Fruit fly (Drosophila melanogaster) whole organism, embryonic: ENCODE measurements around the gene UbcE2H.
A peak's percentile ranks its signal among the peaks of the same experiment; 100 is the strongest.

Source experiments
- Antp ChIP-seq: fragments of 200-800 bp; sonication (Bioruptor generic); optimal IDR thresholded peaks from 3 replicates; lab custom pipeline; 2016; ENCODE audit warnings: missing biosample characterization, missing genetic modification characterization
- BtbVII ChIP-seq: fragments of 200-800 bp; sonication (Bioruptor generic); optimal IDR thresholded peaks from 3 replicates; lab custom pipeline; 2017; ENCODE audit warnings: missing biosample characterization, mild to moderate bottlenecking, missing genetic modification characterization
- C15 ChIP-seq: fragments of 200-800 bp; sonication (Bioruptor generic); IDR thresholded peaks from 3 replicates; pipeline ENCODE4 v1.3.6; 2022; ENCODE audit warnings: missing biosample characterization, missing genetic modification characterization
- CG12299 ChIP-seq: fragments of 200-800 bp; sonication (Bioruptor generic); optimal IDR thresholded peaks from 2 replicates; lab custom pipeline; 2018; ENCODE audit warnings: missing biosample characterization, mild to moderate bottlenecking, missing genetic modification characterization
- CG15479 ChIP-seq: fragments of 200-800 bp; sonication (Bioruptor generic); optimal IDR thresholded peaks from 3 replicates; lab custom pipeline; 2019; ENCODE audit warnings: missing biosample characterization, mild to moderate bottlenecking, missing genetic modification characterization, moderate library complexity
- CG16813 ChIP-seq: fragments of 200-800 bp; sonication (Bioruptor generic); IDR thresholded peaks from 3 replicates; pipeline ENCODE4 v1.3.6; 2022; ENCODE audit warnings: missing biosample characterization, missing genetic modification characterization; ENCODE audit not compliant: partially characterized antibody
- CG16815 ChIP-seq: fragments of 200-800 bp; sonication (Bioruptor generic); optimal IDR thresholded peaks from 3 replicates; lab custom pipeline; 2017; ENCODE audit warnings: missing biosample characterization, mild to moderate bottlenecking, missing genetic modification characterization
- CG17359 ChIP-seq: fragments of 200-800 bp; sonication (Bioruptor generic); optimal IDR thresholded peaks from 3 replicates; lab custom pipeline; 2018; ENCODE audit warnings: missing biosample characterization, mild to moderate bottlenecking, missing genetic modification characterization, moderate library complexity
- CG17802 ChIP-seq: fragments of 200-800 bp; sonication (Bioruptor generic); optimal IDR thresholded peaks from 2 replicates; lab custom pipeline; 2018; ENCODE audit warnings: missing biosample characterization, mild to moderate bottlenecking, missing genetic modification characterization, moderate library complexity
- CG18599 ChIP-seq: fragments of 200-800 bp; sonication (Bioruptor generic); optimal IDR thresholded peaks from 3 replicates; lab custom pipeline; 2017; ENCODE audit warnings: missing biosample characterization, missing genetic modification characterization, mild to moderate bottlenecking, moderate library complexity, missing genetic modification reagents
- CG3065 ChIP-seq: fragments of 200-800 bp; sonication (Bioruptor generic); optimal IDR thresholded peaks from 2 replicates; lab custom pipeline; 2016; ENCODE audit warnings: missing biosample characterization, missing genetic modification characterization
- CG3281 ChIP-seq: fragments of 200-800 bp; sonication (Bioruptor generic); optimal IDR thresholded peaks from 3 replicates; lab custom pipeline; 2017; ENCODE audit warnings: missing biosample characterization, mild to moderate bottlenecking, missing genetic modification characterization
- CG34422 ChIP-seq: fragments of 200-800 bp; sonication (Bioruptor generic); IDR thresholded peaks from 3 replicates; pipeline ENCODE4 v1.3.6; 2022; ENCODE audit warnings: missing biosample characterization, missing genetic modification characterization
- CG6654 ChIP-seq: fragments of 200-800 bp; sonication (Bioruptor generic); optimal IDR thresholded peaks from 2 replicates; lab custom pipeline; 2017; ENCODE audit warnings: missing biosample characterization, mild to moderate bottlenecking, missing genetic modification characterization
- CG7271 ChIP-seq: fragments of 200-800 bp; sonication (Bioruptor generic); optimal IDR thresholded peaks from 2 replicates; lab custom pipeline; 2018; ENCODE audit warnings: missing biosample characterization, mild to moderate bottlenecking, missing genetic modification characterization, moderate library complexity
- CG7963 ChIP-seq: fragments of 200-800 bp; sonication (Bioruptor generic); IDR thresholded peaks from 3 replicates; pipeline ENCODE4 v1.3.6; 2022; ENCODE audit warnings: missing biosample characterization, missing genetic modification characterization; ENCODE audit not compliant: partially characterized antibody
- CG9215 ChIP-seq: fragments of 200-800 bp; sonication (Bioruptor generic); IDR thresholded peaks from 2 replicates; pipeline ENCODE4 v1.3.6; 2022; ENCODE audit warnings: missing biosample characterization, missing genetic modification characterization
- CrebB ChIP-seq: fragments of 200-800 bp; sonication (Bioruptor generic); optimal IDR thresholded peaks from 3 replicates; lab custom pipeline; 2018; ENCODE audit warnings: missing biosample characterization, mild to moderate bottlenecking, missing genetic modification characterization
- Dp ChIP-seq: fragments of 200-800 bp; sonication (Bioruptor generic); optimal IDR thresholded peaks from 2 replicates; lab custom pipeline; 2018; ENCODE audit warnings: missing biosample characterization, mild to moderate bottlenecking, missing genetic modification characterization, moderate library complexity
- Drgx ChIP-seq: fragments of 200-800 bp; sonication (Bioruptor generic); IDR thresholded peaks from 2 replicates; pipeline ENCODE4 v1.3.6; 2022; ENCODE audit warnings: missing biosample characterization, missing genetic modification characterization
- E2f2 ChIP-seq: fragments of 200-800 bp; sonication (Bioruptor generic); IDR thresholded peaks from 2 replicates; pipeline ENCODE4 v1.3.6; 2022; ENCODE audit warnings: missing biosample characterization, missing genetic modification characterization
- H2.0 ChIP-seq: fragments of 200-800 bp; sonication (Bioruptor generic); IDR thresholded peaks from 2 replicates; pipeline ENCODE4 v1.3.6; 2022; ENCODE audit warnings: missing biosample characterization, missing genetic modification characterization
- Hmx ChIP-seq: fragments of 200-800 bp; sonication (Bioruptor generic); optimal IDR thresholded peaks from 2 replicates; lab custom pipeline; 2016; ENCODE audit warnings: missing biosample characterization, missing genetic modification characterization
- Oaz ChIP-seq: fragments of 200-800 bp; sonication (Bioruptor generic); IDR thresholded peaks from 2 replicates; pipeline ENCODE4 v1.3.6; 2022; ENCODE audit warnings: missing biosample characterization, missing genetic modification characterization
- Oli ChIP-seq: fragments of 200-800 bp; sonication (Bioruptor generic); optimal IDR thresholded peaks from 2 replicates; lab custom pipeline; 2018; ENCODE audit warnings: missing biosample characterization, mild to moderate bottlenecking, missing genetic modification characterization, moderate library complexity
- Sox100B ChIP-seq: fragments of 200-800 bp; sonication (Bioruptor generic); optimal IDR thresholded peaks from 3 replicates; lab custom pipeline; 2018; ENCODE audit warnings: missing biosample characterization, mild to moderate bottlenecking, missing genetic modification characterization
- Taf1 ChIP-seq: fragments of 200-800 bp; sonication (Bioruptor generic); IDR thresholded peaks from 2 replicates; pipeline ENCODE4 v1.3.6; 2022; ENCODE audit warnings: missing biosample characterization, missing genetic modification characterization
- Trl ChIP-seq, 3 experiments: fragments of >200 bp in 2 of 3; fragments of 200-800 bp in 1 of 3; sonication (Bioruptor generic) in 1 of 3; optimal IDR thresholded peaks; 2 replicates in 1 of 3; 3 replicates in 2 of 3; lab custom pipeline; 2016 to 2017; ENCODE audit warnings: missing biosample characterization in 1 of 3, missing genetic modification characterization in 1 of 3
- bigmax ChIP-seq: fragments of 200-800 bp; sonication (Bioruptor generic); optimal IDR thresholded peaks from 2 replicates; lab custom pipeline; 2018; ENCODE audit warnings: missing biosample characterization, mild to moderate bottlenecking, missing genetic modification characterization
- chinmo ChIP-seq: fragments of 200-800 bp; sonication (Bioruptor generic); IDR thresholded peaks from 4 replicates; pipeline ENCODE4 v1.3.6; 2022; ENCODE audit warnings: missing biosample characterization, missing genetic modification characterization; ENCODE audit not compliant: partially characterized antibody
- croc ChIP-seq: fragments of 200-800 bp; sonication (Bioruptor generic); conservative IDR thresholded peaks from 3 replicates; pipeline ENCODE4 v1.3.6; 2022; ENCODE audit warnings: missing biosample characterization, missing genetic modification characterization
- cwo ChIP-seq: fragments of 200-800 bp; sonication (Bioruptor generic); optimal IDR thresholded peaks from 3 replicates; lab custom pipeline; 2017; ENCODE audit warnings: missing biosample characterization, missing genetic modification characterization, mild to moderate bottlenecking, moderate library complexity, missing genetic modification reagents
- da ChIP-seq: fragments of 200-800 bp; sonication (Bioruptor generic); optimal IDR thresholded peaks from 2 replicates; lab custom pipeline; 2016; ENCODE audit warnings: missing biosample characterization, missing genetic modification characterization
- dysf ChIP-seq: fragments of 200-800 bp; sonication (Bioruptor generic); IDR thresholded peaks from 3 replicates; pipeline ENCODE4 v1.3.6; 2022; ENCODE audit warnings: missing biosample characterization, missing genetic modification characterization
- ewg ChIP-seq: fragments of 200-800 bp; sonication (Bioruptor generic); optimal IDR thresholded peaks from 3 replicates; lab custom pipeline; 2017; ENCODE audit warnings: mild to moderate bottlenecking, missing biosample characterization, missing genetic modification reagents, missing genetic modification characterization
- hkb ChIP-seq, 2 experiments: fragments of 200-800 bp in 1 of 2; fragments of >200 bp in 1 of 2; sonication (Bioruptor generic) in 1 of 2; IDR thresholded peaks in 1 of 2; optimal IDR thresholded peaks in 1 of 2; 2 replicates each; pipeline versions ENCODE4 v1.3.6 to Lab custom; 2017 to 2022; ENCODE audit warnings: missing biosample characterization in 1 of 2, missing genetic modification characterization in 1 of 2
- hth ChIP-seq: fragments of >200 bp; optimal IDR thresholded peaks from 2 replicates; lab custom pipeline; 2017; ENCODE audit warnings: inconsistent platforms
- kay ChIP-seq: fragments of 200-800 bp; sonication (Bioruptor generic); optimal IDR thresholded peaks from 2 replicates; lab custom pipeline; 2016; ENCODE audit warnings: missing biosample characterization, missing genetic modification characterization
- klu ChIP-seq: fragments of 200-800 bp; sonication (Bioruptor generic); IDR thresholded peaks from 2 replicates; pipeline ENCODE4 v1.3.6; 2022; ENCODE audit warnings: missing biosample characterization, missing genetic modification characterization
- lmd ChIP-seq: fragments of 200-800 bp; sonication (Bioruptor generic); IDR thresholded peaks from 2 replicates; pipeline ENCODE4 v1.3.6; 2022; ENCODE audit warnings: missing biosample characterization, missing genetic modification characterization
- psq ChIP-seq: fragments of 200-800 bp; sonication (Bioruptor generic); optimal IDR thresholded peaks from 2 replicates; lab custom pipeline; 2017; ENCODE audit warnings: missing biosample characterization, missing genetic modification characterization
- row ChIP-seq: fragments of 200-800 bp; sonication (Bioruptor generic); IDR thresholded peaks from 3 replicates; pipeline ENCODE4 v1.3.6; 2022; ENCODE audit warnings: missing biosample characterization, missing genetic modification characterization
- salm ChIP-seq: fragments of 200-800 bp; sonication (Bioruptor generic); optimal IDR thresholded peaks from 2 replicates; lab custom pipeline; 2018; ENCODE audit warnings: missing biosample characterization, mild to moderate bottlenecking, missing genetic modification characterization
- seq ChIP-seq: fragments of 200-800 bp; sonication (Bioruptor generic); IDR thresholded peaks from 2 replicates; pipeline ENCODE4 v1.3.6; 2022; ENCODE audit warnings: missing biosample characterization, missing genetic modification characterization
- sim ChIP-seq: fragments of 200-800 bp; sonication (Bioruptor generic); IDR thresholded peaks from 2 replicates; pipeline ENCODE4 v1.3.6; 2022; ENCODE audit warnings: missing biosample characterization, missing genetic modification characterization
- so ChIP-seq: fragments of 200-800 bp; sonication (Bioruptor generic); IDR thresholded peaks from 3 replicates; pipeline ENCODE4 v1.3.6; 2022; ENCODE audit warnings: missing biosample characterization, missing genetic modification characterization
- sr ChIP-seq: fragments of 200-800 bp; sonication (Bioruptor generic); IDR thresholded peaks from 3 replicates; pipeline ENCODE4 v1.3.6; 2022; ENCODE audit warnings: missing biosample characterization, missing genetic modification characterization
- tna ChIP-seq: fragments of 200-800 bp; sonication (Bioruptor generic); IDR thresholded peaks from 2 replicates; pipeline ENCODE4 v1.3.6; 2022; ENCODE audit warnings: missing biosample characterization, missing genetic modification characterization; ENCODE audit not compliant: partially characterized antibody
- vnd ChIP-seq: fragments of 200-800 bp; sonication (Bioruptor generic); IDR thresholded peaks from 3 replicates; pipeline ENCODE4 v1.3.6; 2022; ENCODE audit warnings: missing biosample characterization, missing genetic modification characterization; ENCODE audit not compliant: partially characterized antibody

Gene UbcE2H

DNA sequence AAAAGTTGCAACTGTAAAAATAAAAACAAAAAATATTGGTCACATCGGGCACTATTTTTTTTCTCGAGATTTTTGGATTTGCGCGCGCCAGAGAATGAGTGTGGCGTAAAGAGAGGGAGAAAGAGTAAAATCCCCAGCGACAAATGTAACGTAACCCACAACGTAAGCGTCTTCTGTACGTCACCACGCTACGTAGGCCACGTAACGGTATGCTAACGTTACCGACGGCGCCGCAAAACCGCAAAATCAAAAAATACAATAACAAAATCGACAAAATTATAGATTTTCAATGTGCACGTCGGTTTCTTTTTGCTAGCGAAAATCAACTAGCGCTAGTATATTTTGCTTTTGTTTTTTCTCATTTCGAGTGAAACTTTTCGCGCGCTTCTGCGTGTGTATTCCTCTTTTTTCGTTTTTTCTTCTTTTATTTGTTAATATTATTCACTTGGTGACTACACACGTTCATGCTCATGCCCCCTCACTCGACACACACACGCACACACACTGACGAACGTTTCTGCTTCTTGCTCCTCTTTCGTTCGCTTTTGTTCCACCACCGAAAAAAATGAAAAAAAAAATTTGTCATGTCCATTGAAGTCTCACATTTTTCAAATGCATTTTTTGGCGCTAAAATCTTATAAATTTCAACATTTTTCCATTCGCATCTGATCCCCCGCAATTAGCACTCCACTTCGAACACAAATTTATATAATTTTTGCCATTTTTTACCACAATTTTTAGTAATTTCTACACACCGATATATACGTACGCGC is 33.5 kb downstream of the UbcE2H start (continued):
- TF ChIP-seq H2.0 (GFP tag; lab: Robert Waterston, UW) = no peak
- TF ChIP-seq bigmax = no peak
- TF ChIP-seq CG17359 (tag; lab: Kevin White, UChicago) = peak; percentile 22
- TF ChIP-seq hth = no peak
- no peak for TF ChIP-seq sr
- TF ChIP-seq Sox100B = no peak
- TF ChIP-seq CG18599 = no peak
- no peak for TF ChIP-seq tna (GFP tag; lab: Robert Waterston, UW)
- TF ChIP-seq CG7963 (GFP tag; lab: Robert Waterston, UW) = no peak
- no peak for TF ChIP-seq BtbVII
- peak; percentile 40; the same call in 1 of the 3 replicates for TF ChIP-seq CG34422
- TF ChIP-seq CG3065 (GFP tag; lab: Kevin White, UChicago) = no peak
- no peak for TF ChIP-seq vnd (GFP tag; lab: Robert Waterston, UW)
- no peak for TF ChIP-seq cwo (GFP tag; lab: Kevin White, UChicago)
- TF ChIP-seq sim (GFP tag; lab: Robert Waterston, UW) = no peak
- TF ChIP-seq psq (GFP tag; lab: Kevin White, UChicago) = peak; percentile 20
- TF ChIP-seq Dp (GFP tag; lab: Kevin White, UChicago) = no peak
- no peak for TF ChIP-seq croc (GFP tag; lab: Robert Waterston, UW)
- TF ChIP-seq E2f2 (GFP tag; lab: Robert Waterston, UW) = peak; percentile 46
- no peak for TF ChIP-seq salm (tag; lab: Kevin White, UChicago)
- TF ChIP-seq CG17802 (tag; lab: Kevin White, UChicago) = no peak
- no peak for TF ChIP-seq so (GFP tag; lab: Robert Waterston, UW)
- TF ChIP-seq Drgx (GFP tag; lab: Robert Waterston, UW) = 0 out of 2 replicates have a peak, but pooled peaks have one; percentile 19
- TF ChIP-seq Hmx (GFP tag; lab: Kevin White, UChicago) = no peak
- no peak for TF ChIP-seq seq (GFP tag; lab: Robert Waterston, UW)
- no peak for TF ChIP-seq CG7271 (tag; lab: Kevin White, UChicago)
- TF ChIP-seq Oaz = no peak
- peak; percentile 8 for TF ChIP-seq CG12299 (tag; lab: Kevin White, UChicago)
- TF ChIP-seq lmd (GFP tag; lab: Robert Waterston, UW) = no peak
- TF ChIP-seq Oli (tag; lab: Kevin White, UChicago) = no peak
- TF ChIP-seq dysf (GFP tag; lab: Robert Waterston, UW) = no peak
- TF ChIP-seq da = no peak
- TF ChIP-seq hkb (optimal IDR thresholded peaks at IDR 0.05; lab: Kevin White, UChicago) = no peak
- no peak for TF ChIP-seq hkb (GFP tag; IDR thresholded peaks at IDR 0.05; lab: Robert Waterston, UW)
- no peak for TF ChIP-seq chinmo
- TF ChIP-seq CG16813 (GFP tag; lab: Robert Waterston, UW) = no peak
- no peak for TF ChIP-seq CrebB (tag; lab: Kevin White, UChicago)
- no peak for TF ChIP-seq kay (GFP tag; lab: Kevin White, UChicago)
- no peak for TF ChIP-seq klu
- TF ChIP-seq CG15479 (GFP tag; lab: Kevin White, UChicago) = no peak
- no peak for TF ChIP-seq CG6654 (GFP tag; lab: Kevin White, UChicago)
- TF ChIP-seq CG9215 (GFP tag; lab: Robert Waterston, UW) = no peak
- TF ChIP-seq Antp (GFP tag; lab: Kevin White, UChicago) = no peak
- no peak for TF ChIP-seq row (GFP tag; lab: Robert Waterston, UW)
- TF ChIP-seq ewg (GFP tag; lab: Kevin White, UChicago) = no peak
- peak; percentile 0 for TF ChIP-seq CG3281 (GFP tag; lab: Kevin White, UChicago)
- no peak for TF ChIP-seq CG16815 (GFP tag; lab: Kevin White, UChicago)
- TF ChIP-seq Taf1 (GFP tag; lab: Robert Waterston, UW) = no peak
- TF ChIP-seq Trl (optimal IDR thresholded peaks at IDR 0.05; lab: Kevin White, UChicago) = peak; percentile 40 to 47
- TF ChIP-seq Trl (GFP tag; optimal IDR thresholded peaks at IDR 0.05; lab: Kevin White, UChicago) = no peak
- TF ChIP-seq C15 (GFP tag; lab: Robert Waterston, UW) = no peak
